Worm (Caenorhabditis elegans) whole organism, L4/young adult: ENCODE measurements around the gene F09F7.5.

ENCODE experiments used
- W03F9.2 ChIP-seq: fragments of 150-350 bp; optimal IDR thresholded peaks from 2 replicates; lab custom pipeline; 2014; ENCODE audit warnings: missing biosample characterization, missing genetic modification characterization
- dao-5 ChIP-seq: sonication (generic microtip); optimal IDR thresholded peaks from 2 replicates; lab custom pipeline; 2016; ENCODE audit warnings: missing genotype, missing genetic modification characterization, moderate library complexity, missing compliant biosample characterization
- him-1 ChIP-seq: sonication (generic microtip); optimal IDR thresholded peaks from 2 replicates; lab custom pipeline; 2016; ENCODE audit warnings: missing genotype, missing genetic modification reagents, missing genetic modification characterization, missing compliant biosample characterization

DNA sequence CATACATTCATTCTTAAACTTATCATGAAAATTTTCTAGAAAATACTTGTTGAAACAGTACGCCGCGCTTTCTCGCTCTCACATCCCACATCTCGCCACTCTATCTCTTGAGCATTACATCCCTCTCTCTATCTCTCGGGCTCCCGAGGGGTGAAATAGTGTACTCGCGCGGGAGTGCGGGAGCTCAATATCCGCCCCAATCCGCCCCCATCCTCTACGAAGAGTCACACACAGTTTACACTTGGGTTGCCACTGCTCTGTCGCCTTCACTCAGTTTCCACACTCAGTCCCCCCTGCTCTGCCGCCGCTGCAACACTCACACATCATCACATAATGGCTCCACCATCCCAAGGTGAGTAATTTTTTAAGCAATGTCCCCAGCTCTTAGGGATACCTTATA is 18.0 kb downstream of the F09F7.5 start, which contains the start of gene mlc-3:
- TF ChIP-seq him-1 (tag; lab: Kevin White, UChicago) = no peak
- TF ChIP-seq W03F9.2 (tag; lab: Kevin White, UChicago) = no peak
- no peak for TF ChIP-seq dao-5 (tag; lab: Kevin White, UChicago)
